Worm (Caenorhabditis elegans): ENCODE results near the gene npr-41.

The npr-41 gene

DNA sequence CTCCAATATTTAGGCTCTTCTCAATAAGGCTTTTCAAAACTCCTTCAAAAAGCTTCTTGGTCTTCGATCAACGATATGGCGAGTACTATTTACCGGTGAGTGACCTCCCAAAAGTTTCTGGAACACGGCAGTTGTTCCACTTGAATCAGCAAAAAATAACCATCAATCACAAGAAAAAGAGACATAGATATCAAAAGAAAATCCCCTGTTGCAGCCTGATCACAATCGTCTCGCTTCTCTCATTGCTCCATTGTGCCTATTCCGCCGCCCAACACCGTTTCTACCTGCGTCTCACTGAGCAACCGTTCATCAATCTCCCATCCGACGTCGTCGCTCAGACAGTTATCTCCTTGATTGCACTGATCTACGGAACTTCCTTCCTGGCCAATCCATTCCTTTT is 13.7 kb upstream of the npr-41 start, which contains the start of gene emc-5:
emc-5 (plus strand) TSS at position 14 of the 400 bp plus-strand sequence.
- TF ChIP-seq unc-55 (GFP tag; optimal IDR thresholded peaks at IDR 0.05) (peak; percentile 14), ceh-18 (tag; optimal IDR thresholded peaks at IDR 0.05) (peak; percentile 26), ceh-34 (tag; optimal IDR thresholded peaks at IDR 0.05) (no peak)

ce11 chrII:11497365-11497764 is 13.1 kb upstream of the npr-41 start, which contains the start of gene B0334.5:
TSS of gene B0334.5 (plus strand) at chrII:11497665.
- TF ChIP-seq pros-1 (tag; optimal IDR thresholded peaks at IDR 0.05) (no peak), npax-4 (tag; optimal IDR thresholded peaks at IDR 0.05) (no peak), ceh-31 (tag; optimal IDR thresholded peaks at IDR 0.05) (no peak), pha-2 (tag; optimal IDR thresholded peaks at IDR 0.05) (no peak), fax-1 (tag; optimal IDR thresholded peaks at IDR 0.05) (no peak), ceh-24 (tag; optimal IDR thresholded peaks at IDR 0.05) (no peak), pqm-1 (tag; optimal IDR thresholded peaks at IDR 0.05) (no peak), odd-2 (tag; optimal IDR thresholded peaks at IDR 0.05) (no peak), ceh-9 (tag; optimal IDR thresholded peaks at IDR 0.05) (no peak), C08G9.2 (tag; optimal IDR thresholded peaks at IDR 0.05) (no peak), zip-5 (tag; optimal IDR thresholded peaks at IDR 0.05) (no peak), pax-1 (tag; optimal IDR thresholded peaks at IDR 0.05) (no peak), pha-4 (tag; optimal IDR thresholded peaks at IDR 0.05) (no peak), tbx-7 (tag; optimal IDR thresholded peaks at IDR 0.05) (no peak)

DNA sequence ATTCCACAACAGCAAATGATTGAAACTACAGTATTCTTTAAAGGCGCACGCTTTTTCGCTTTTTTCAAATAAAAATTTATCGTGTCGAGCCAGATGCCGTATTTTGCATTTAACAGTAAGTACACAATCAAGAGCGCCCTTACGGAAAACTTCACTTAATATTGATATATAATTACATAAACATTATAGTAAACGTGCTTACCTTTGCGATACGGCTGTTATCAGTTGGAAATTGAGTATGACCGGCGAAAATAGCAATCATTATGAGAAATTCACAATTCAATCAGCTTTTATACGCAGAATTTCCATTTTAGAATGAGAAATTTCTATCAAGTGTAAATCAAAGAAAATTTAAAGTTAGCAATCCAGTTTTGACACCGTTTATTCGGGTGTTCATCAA is 10.3 kb upstream of the npr-41 start, which contains the start of gene B0334.20:
B0334.20 (minus strand) TSS at position 262 of the 400 bp plus-strand sequence.
- TF ChIP-seq syd-9 (tag; optimal IDR thresholded peaks at IDR 0.05) (no peak), ceh-9 (tag; optimal IDR thresholded peaks at IDR 0.05) (no peak), nhr-232 (tag; optimal IDR thresholded peaks at IDR 0.05) (no peak), pha-4 (tag; optimal IDR thresholded peaks at IDR 0.05) (no peak), hlh-13 (GFP tag; optimal IDR thresholded peaks at IDR 0.05) (no peak), ceh-45 (GFP tag; IDR thresholded peaks at IDR 0.05) (no peak), unc-55 (GFP tag; optimal IDR thresholded peaks at IDR 0.05) (no peak), hlh-8 (tag; optimal IDR thresholded peaks at IDR 0.05) (no peak), tbx-7 (tag; optimal IDR thresholded peaks at IDR 0.05) (no peak), pag-3 (tag; optimal IDR thresholded peaks at IDR 0.05; ENCODE audit: borderline replicate concordance) (no peak), gmeb-2 (tag; optimal IDR thresholded peaks at IDR 0.05) (no peak), T23F11.4 (GFP tag; optimal IDR thresholded peaks at IDR 0.05) (no peak), tbx-2 (tag; optimal IDR thresholded peaks at IDR 0.05) (no peak), ceh-18 (tag; optimal IDR thresholded peaks at IDR 0.05) (no peak), K09A11.1 (tag; optimal IDR thresholded peaks at IDR 0.05; ENCODE audit: insufficient read depth) (no peak), C38D4.7 (GFP tag; optimal IDR thresholded peaks at IDR 0.05) (no peak)

DNA sequence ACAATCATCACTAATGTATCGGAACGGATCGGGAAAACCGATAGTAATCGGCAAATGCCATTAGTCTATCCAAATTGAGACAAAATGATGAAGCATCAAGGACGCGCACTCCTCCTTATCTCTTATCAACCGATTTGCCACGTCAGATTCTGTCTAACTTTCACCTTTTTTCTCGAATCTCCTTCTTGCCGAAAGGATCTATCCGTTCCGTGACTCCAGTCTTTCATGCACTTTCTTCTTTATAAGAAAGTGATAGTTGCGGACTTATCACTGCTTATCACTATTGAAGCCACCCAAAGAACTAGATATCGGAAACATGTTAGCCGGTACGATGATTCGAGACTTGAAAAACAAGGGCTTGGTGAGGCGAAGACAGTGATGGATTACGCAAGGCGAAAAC is 8.5 kb upstream of the npr-41 start:
- no peak for TF ChIP-seq che-1 (tag; optimal IDR thresholded peaks at IDR 0.05)
- no peak for TF ChIP-seq pros-1 (tag; optimal IDR thresholded peaks at IDR 0.05)
- no peak for TF ChIP-seq ceh-34 (tag; optimal IDR thresholded peaks at IDR 0.05)
- no peak for TF ChIP-seq C08G9.2 (tag; optimal IDR thresholded peaks at IDR 0.05)
- no peak for TF ChIP-seq nhr-11 (tag; optimal IDR thresholded peaks at IDR 0.05)
- no peak for TF ChIP-seq fkh-6 (tag; optimal IDR thresholded peaks at IDR 0.05)
- TF ChIP-seq ceh-24 (tag; optimal IDR thresholded peaks at IDR 0.05), result no peak
- TF ChIP-seq C38D4.7 (GFP tag; optimal IDR thresholded peaks at IDR 0.05), result no peak
- no peak for TF ChIP-seq unc-3 (GFP tag; conservative IDR thresholded peaks at IDR 0.05)
- TF ChIP-seq unc-3 (tag; optimal IDR thresholded peaks at IDR 0.05), result no peak
- no peak for TF ChIP-seq fax-1 (tag; optimal IDR thresholded peaks at IDR 0.05)
- no peak for TF ChIP-seq Y22D7AL.16 (tag; optimal IDR thresholded peaks at IDR 0.05)
- no peak for TF ChIP-seq F13H6.1 (tag; optimal IDR thresholded peaks at IDR 0.05)
- TF ChIP-seq ahr-1 (tag; optimal IDR thresholded peaks at IDR 0.05), result no peak
